Fruit fly (Drosophila melanogaster) whole organism, pupa: ENCODE results near the gene TrpRS.

Experiments
- CG10348 ChIP-seq: fragments of 200-800 bp; sonication (Bioruptor generic); IDR thresholded peaks from 2 replicates; pipeline ENCODE4 v1.3.6; 2022; ENCODE audit warnings: missing biosample characterization, missing genetic modification characterization
- CG12605 ChIP-seq: fragments of 200-800 bp; sonication (Bioruptor generic); IDR thresholded peaks from 2 replicates; pipeline ENCODE4 v1.3.6; 2022; ENCODE audit warnings: missing biosample characterization, missing genetic modification characterization
- CG13204 ChIP-seq: fragments of 200-800 bp; sonication (Bioruptor generic); optimal IDR thresholded peaks from 2 replicates; lab custom pipeline; 2018; ENCODE audit warnings: missing biosample characterization, mild to moderate bottlenecking, missing genetic modification characterization, moderate library complexity
- CG14655 ChIP-seq: fragments of 200-800 bp; sonication (Bioruptor generic); optimal IDR thresholded peaks from 3 replicates; lab custom pipeline; 2017; ENCODE audit warnings: mild to moderate bottlenecking, missing biosample characterization, missing genetic modification reagents, missing genetic modification characterization
- CG15710 ChIP-seq: fragments of 200-800 bp; sonication (Bioruptor generic); optimal IDR thresholded peaks from 2 replicates; lab custom pipeline; 2018; ENCODE audit warnings: missing biosample characterization, mild to moderate bottlenecking, missing genetic modification characterization, moderate library complexity
- CG17806 ChIP-seq: fragments of 200-800 bp; sonication (Bioruptor generic); optimal IDR thresholded peaks from 2 replicates; lab custom pipeline; 2018; ENCODE audit warnings: missing biosample characterization, mild to moderate bottlenecking, missing genetic modification characterization, moderate library complexity
- CG32121 ChIP-seq: fragments of 200-800 bp; sonication (Bioruptor generic); IDR thresholded peaks from 2 replicates; pipeline ENCODE4 v1.3.6; 2022; ENCODE audit warnings: missing biosample characterization, missing genetic modification characterization
- CG34367 ChIP-seq: fragments of 200-800 bp; sonication (Bioruptor generic); optimal IDR thresholded peaks from 2 replicates; lab custom pipeline; 2018; ENCODE audit warnings: missing biosample characterization, mild to moderate bottlenecking, missing genetic modification characterization
- CG4496 ChIP-seq: fragments of 200-800 bp; sonication (Bioruptor generic); IDR thresholded peaks from 3 replicates; pipeline ENCODE4 v1.3.6; 2022; ENCODE audit warnings: missing biosample characterization, missing genetic modification characterization
- CG8159 ChIP-seq: fragments of 200-800 bp; sonication (Bioruptor generic); optimal IDR thresholded peaks from 3 replicates; lab custom pipeline; 2018; ENCODE audit warnings: missing biosample characterization, mild to moderate bottlenecking, missing genetic modification characterization, moderate library complexity
- CG8301 ChIP-seq: fragments of 200-800 bp; sonication (Bioruptor generic); optimal IDR thresholded peaks from 2 replicates; lab custom pipeline; 2018; ENCODE audit warnings: missing biosample characterization, mild to moderate bottlenecking, missing genetic modification characterization
- CG9948 ChIP-seq: fragments of 200-800 bp; sonication (Bioruptor generic); optimal IDR thresholded peaks from 2 replicates; lab custom pipeline; 2018; ENCODE audit warnings: missing biosample characterization, mild to moderate bottlenecking, missing genetic modification characterization, moderate library complexity
- D1 ChIP-seq: fragments of 200-800 bp; sonication (Bioruptor generic); optimal IDR thresholded peaks from 2 replicates; lab custom pipeline; 2018; ENCODE audit warnings: missing biosample characterization, mild to moderate bottlenecking, missing genetic modification characterization, moderate library complexity
- EcR ChIP-seq: fragments of 200-800 bp; sonication (Bioruptor generic); optimal IDR thresholded peaks from 3 replicates; lab custom pipeline; 2019; ENCODE audit warnings: missing biosample characterization, missing genetic modification characterization, mild to moderate bottlenecking, moderate library complexity, missing genetic modification reagents
- Ets98B ChIP-seq: fragments of 200-800 bp; sonication (Bioruptor generic); IDR thresholded peaks from 2 replicates; pipeline ENCODE4 v1.3.6; 2022; ENCODE audit warnings: missing biosample characterization, missing genetic modification characterization
- Pif1A ChIP-seq: fragments of 200-800 bp; sonication (Bioruptor generic); optimal IDR thresholded peaks from 3 replicates; lab custom pipeline; 2016; ENCODE audit warnings: missing biosample characterization, missing genetic modification characterization
- Pif1B ChIP-seq: fragments of 200-800 bp; sonication (Bioruptor generic); optimal IDR thresholded peaks from 3 replicates; lab custom pipeline; 2016; ENCODE audit warnings: missing biosample characterization, missing genetic modification characterization
- Snoo ChIP-seq: fragments of 200-800 bp; sonication (Bioruptor generic); optimal IDR thresholded peaks from 3 replicates; lab custom pipeline; 2017; ENCODE audit warnings: missing biosample characterization, mild to moderate bottlenecking, missing genetic modification characterization, inconsistent platforms
- fd96Ca ChIP-seq: fragments of 200-800 bp; sonication (Bioruptor generic); IDR thresholded peaks from 3 replicates; pipeline ENCODE4 v1.3.6; 2022; ENCODE audit warnings: missing biosample characterization, missing genetic modification characterization
- gl ChIP-seq: fragments of 200-800 bp; sonication (Bioruptor generic); optimal IDR thresholded peaks from 2 replicates; lab custom pipeline; 2018; ENCODE audit warnings: missing biosample characterization, mild to moderate bottlenecking, missing genetic modification characterization
- rn ChIP-seq: fragments of 200-800 bp; sonication (Bioruptor generic); IDR thresholded peaks from 2 replicates; pipeline ENCODE4 v1.3.6; 2022; ENCODE audit warnings: missing biosample characterization, missing genetic modification characterization

The TrpRS gene

dm6 chr3R:9220064-9220864, 46.4 kb downstream of the TrpRS start:
- peak; percentile 61 for TF ChIP-seq Snoo
- peak; percentile 71 for TF ChIP-seq gl (tag; lab: Kevin White, UChicago)
- no peak for TF ChIP-seq CG10348 (GFP tag; lab: Robert Waterston, UW)
- TF ChIP-seq rn = peak; percentile 54; the same call in 1 of the 2 replicates
- TF ChIP-seq Ets98B (GFP tag; lab: Robert Waterston, UW) = peak; percentile 76
- peak; percentile 47 for TF ChIP-seq CG34367 (tag; lab: Kevin White, UChicago)
- TF ChIP-seq CG8159 (tag; lab: Kevin White, UChicago) = peak; percentile 67
- TF ChIP-seq CG4496 (GFP tag; lab: Robert Waterston, UW) = peak; percentile 88
- TF ChIP-seq EcR (GFP tag; lab: Kevin White, UChicago) = peak; percentile 85
- TF ChIP-seq CG17806 = peak; percentile 49
- TF ChIP-seq Pif1A (GFP tag; lab: Kevin White, UChicago) = peak; percentile 67
- TF ChIP-seq CG14655 (GFP tag; lab: Kevin White, UChicago) = peak; percentile 91
- TF ChIP-seq fd96Ca (GFP tag; lab: Robert Waterston, UW) = peak; percentile 78; the same call in 2 of the 3 replicates
- TF ChIP-seq CG8301 (tag; lab: Kevin White, UChicago) = peak; percentile 77
- peak; percentile 54 for TF ChIP-seq CG15710
- TF ChIP-seq CG32121 (GFP tag; lab: Robert Waterston, UW) = peak; percentile 82
- peak; percentile 23 for TF ChIP-seq CG9948 (tag; lab: Kevin White, UChicago)
- peak; percentile 70 for TF ChIP-seq CG13204
- TF ChIP-seq CG12605 (GFP tag; lab: Robert Waterston, UW) = peak; percentile 93
- peak; percentile 78 for TF ChIP-seq Pif1B (GFP tag; lab: Kevin White, UChicago)
- peak; percentile 42 for TF ChIP-seq D1 (tag; lab: Kevin White, UChicago)

DNA sequence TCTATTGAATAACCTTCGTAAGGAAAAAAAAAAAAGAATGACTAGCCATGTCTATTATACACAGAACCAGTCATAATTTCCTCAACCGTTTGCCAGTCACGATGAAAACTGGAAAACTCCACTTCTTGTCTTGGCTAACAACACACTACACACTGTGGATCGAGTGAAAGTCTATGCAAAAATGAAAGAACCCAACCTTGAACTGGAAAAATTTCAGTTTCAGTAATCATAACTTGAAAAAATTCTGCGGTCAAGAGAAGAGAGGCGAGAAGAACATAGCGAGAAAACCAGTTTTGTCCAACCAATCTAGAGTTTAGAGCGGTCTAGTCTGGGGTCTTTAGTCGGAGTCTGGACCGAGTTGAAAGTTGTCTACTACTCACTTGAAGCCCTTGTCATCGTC, 49.1 kb downstream of the TrpRS start:
- no peak for TF ChIP-seq CG17806
- peak; percentile 19 for TF ChIP-seq CG14655 (GFP tag; lab: Kevin White, UChicago)
- peak; percentile 31 for TF ChIP-seq CG8301 (tag; lab: Kevin White, UChicago)
- TF ChIP-seq EcR (GFP tag; lab: Kevin White, UChicago) = peak; percentile 47
- TF ChIP-seq, all 21 proteins: peak for 3

DNA sequence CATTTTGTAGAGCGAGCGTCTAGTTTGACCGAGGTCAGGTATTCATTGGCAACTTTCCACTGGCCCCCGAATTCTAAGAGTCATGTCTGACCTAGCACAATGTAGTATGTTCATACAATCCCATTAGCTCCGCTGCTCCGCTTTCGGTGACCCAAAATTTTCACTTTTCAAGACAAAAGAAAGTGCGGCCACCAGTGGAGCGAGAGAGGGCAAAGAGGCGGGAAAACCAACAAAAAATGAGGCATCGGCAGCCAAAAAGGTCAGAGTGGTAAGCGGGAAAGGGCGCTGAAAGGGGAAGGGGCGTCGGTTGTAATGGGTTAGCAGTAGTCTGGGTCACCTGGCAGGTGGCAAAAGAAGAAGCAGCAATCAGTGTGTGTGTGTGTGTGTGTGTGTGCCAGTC, 51.2 kb downstream of the TrpRS start:
- TF ChIP-seq CG32121 (GFP tag; lab: Robert Waterston, UW) (no peak), gl (tag; lab: Kevin White, UChicago) (no peak), EcR (GFP tag; lab: Kevin White, UChicago) (no peak), CG10348 (GFP tag; lab: Robert Waterston, UW) (no peak), CG8159 (tag; lab: Kevin White, UChicago) (no peak), D1 (tag; lab: Kevin White, UChicago) (no peak), fd96Ca (GFP tag; lab: Robert Waterston, UW) (no peak), Pif1B (GFP tag; lab: Kevin White, UChicago) (no peak), CG8301 (tag; lab: Kevin White, UChicago) (no peak), rn (no peak), CG15710 (no peak), CG17806 (no peak), CG9948 (tag; lab: Kevin White, UChicago) (no peak), CG12605 (GFP tag; lab: Robert Waterston, UW) (no peak), CG14655 (GFP tag; lab: Kevin White, UChicago) (no peak), Ets98B (GFP tag; lab: Robert Waterston, UW) (no peak), Snoo (no peak)
